Worm (Caenorhabditis elegans): ENCODE measurements around the gene M03B6.5.

- TF ChIP-seq zag-1 (tag; optimal IDR thresholded peaks at IDR 0.05) (no peak), nhr-77 (tag; optimal IDR thresholded peaks at IDR 0.05) (no peak), nhr-21 (tag; optimal IDR thresholded peaks at IDR 0.05) (no peak), skn-1 (tag; optimal IDR thresholded peaks at IDR 0.05) (no peak), nhr-11 (tag; optimal IDR thresholded peaks at IDR 0.05) (no peak), Y55F3AM.14 (GFP tag; optimal IDR thresholded peaks at IDR 0.05) (no peak), unc-62 (GFP tag; optimal IDR thresholded peaks at IDR 0.05) (no peak), nhr-10 (tag; optimal IDR thresholded peaks at IDR 0.05) (no peak), nhr-23 (tag; optimal IDR thresholded peaks at IDR 0.05) (no peak), ztf-11 (tag; optimal IDR thresholded peaks at IDR 0.05) (no peak), nhr-6 (tag; optimal IDR thresholded peaks at IDR 0.05) (no peak), egl-27 (tag; optimal IDR thresholded peaks at IDR 0.05) (no peak), ZK546.5 (tag; optimal IDR thresholded peaks at IDR 0.05) (no peak), lin-11 (tag; optimal IDR thresholded peaks at IDR 0.05) (no peak)
These were observed 49.5 kb downstream of the M03B6.5 start, which contains the start of gene sra-37 for ce11 chrX:13893256-13893655.

Measured in whole organism, L2 larva.